Worm (Caenorhabditis elegans): ENCODE measurements around the gene C05C8.1.

DNA sequence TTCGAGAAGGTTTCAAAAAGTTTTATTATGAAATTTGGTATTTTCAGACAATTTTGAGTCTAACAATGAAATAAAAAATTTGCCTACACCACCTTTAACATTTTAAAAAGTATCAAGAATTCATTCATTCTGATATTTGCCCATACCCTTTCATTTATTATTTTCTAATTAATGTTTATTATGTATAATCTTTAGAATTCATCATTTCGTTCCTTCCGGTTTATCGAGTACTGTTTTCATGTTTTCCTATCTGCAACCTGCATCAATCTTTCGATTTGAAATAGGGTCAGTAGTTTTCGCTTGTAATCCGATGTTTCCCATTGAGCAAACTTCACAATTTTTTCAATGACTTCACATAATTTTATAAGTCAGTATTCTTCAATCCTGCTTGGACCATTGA lies 29.8 kb downstream of the C05C8.1 start, which contains the start of gene C13A2.6:
- TF ChIP-seq skn-1 (tag; optimal IDR thresholded peaks at IDR 0.05): no peak
- no peak for TF ChIP-seq nhr-76 (tag; optimal IDR thresholded peaks at IDR 0.05)
- no peak for TF ChIP-seq aly-2 (tag; optimal IDR thresholded peaks at IDR 0.05)
- no peak for TF ChIP-seq nhr-11 (tag; optimal IDR thresholded peaks at IDR 0.05)
- no peak for TF ChIP-seq egl-13 (tag; optimal IDR thresholded peaks at IDR 0.05)
- no peak for TF ChIP-seq ama-1 (optimal IDR thresholded peaks at IDR 0.05)
- no peak for TF ChIP-seq unc-62 (GFP tag; optimal IDR thresholded peaks at IDR 0.05)
- no peak for TF ChIP-seq pqm-1 (tag; optimal IDR thresholded peaks at IDR 0.05)
- TF ChIP-seq ceh-82 (tag; optimal IDR thresholded peaks at IDR 0.05): no peak
- TF ChIP-seq egl-27 (tag; optimal IDR thresholded peaks at IDR 0.05): no peak
- no peak for TF ChIP-seq nhr-19 (GFP tag; conservative IDR thresholded peaks at IDR 0.05)
- TF ChIP-seq ztf-11 (tag; optimal IDR thresholded peaks at IDR 0.05): no peak
- no peak for TF ChIP-seq snpc-4 (tag; optimal IDR thresholded peaks at IDR 0.05)

All from whole organism, L1 larva.